Worm (Caenorhabditis elegans) whole organism, mixed stage, embryonic: Measurements from ENCODE around the gene W01B6.6.

Experiments
- mep-1 ChIP-seq: fragments of 150-350 bp; optimal IDR thresholded peaks from 2 replicates; lab custom pipeline; 2017; ENCODE audit warnings: missing biosample characterization, missing genetic modification reagents, missing genetic modification characterization, inconsistent platforms
- nhr-12 ChIP-seq: fragments of 150-350 bp; optimal IDR thresholded peaks from 2 replicates; lab custom pipeline; 2014; ENCODE audit warnings: missing biosample characterization, missing genetic modification characterization
- nhr-237 ChIP-seq: fragments of 150-350 bp; optimal IDR thresholded peaks from 2 replicates; lab custom pipeline; 2014; ENCODE audit warnings: missing biosample characterization, missing genetic modification characterization
- nhr-76 ChIP-seq: sonication (generic microtip); optimal IDR thresholded peaks from 2 replicates; lab custom pipeline; 2017; ENCODE audit warnings: missing biosample characterization, missing genetic modification characterization
- pha-4 ChIP-seq: fragments of 150-350 bp; optimal IDR thresholded peaks from 2 replicates; lab custom pipeline; 2018; ENCODE audit warnings: missing biosample characterization, missing genetic modification reagents, missing genetic modification characterization

DNA sequence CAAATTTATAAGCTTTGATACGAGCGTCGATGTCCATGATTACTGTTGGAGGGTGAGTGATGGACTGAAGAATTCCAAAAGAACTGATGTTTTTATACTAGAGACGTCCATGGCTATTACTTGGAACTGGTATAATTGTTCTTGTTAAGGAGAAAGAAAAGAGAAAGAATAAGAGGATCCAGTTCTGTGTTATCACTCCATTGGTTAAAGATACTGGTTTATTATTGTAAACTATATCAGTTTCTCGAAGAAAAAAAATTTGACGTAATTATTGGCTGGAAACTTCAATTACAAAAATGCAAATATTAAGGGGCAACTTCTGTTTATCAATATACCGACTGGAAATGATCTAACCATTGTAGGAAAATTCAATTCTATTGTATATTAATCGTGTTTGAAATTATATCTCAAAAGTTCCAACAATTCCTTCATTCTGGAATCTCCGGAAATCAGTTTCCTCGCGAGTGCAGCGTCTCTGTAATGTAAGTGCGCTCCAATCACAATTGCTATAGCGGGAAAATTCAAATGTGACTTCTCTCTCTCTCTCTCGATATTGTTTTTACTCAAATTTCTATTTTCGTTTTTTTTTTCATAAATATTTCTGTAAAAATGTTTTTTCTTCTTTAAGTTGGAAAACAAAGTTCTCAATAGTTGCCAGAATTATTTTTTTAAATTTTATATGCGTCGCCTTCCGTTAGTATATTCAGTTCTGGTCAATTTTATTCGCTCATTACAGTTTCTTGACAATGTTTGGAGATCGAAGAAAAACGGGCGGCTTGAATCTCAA, 4.7 kb downstream of the W01B6.6 start, which contains the start of the genes col-2 and ndc-80:
- TF ChIP-seq pha-4 = peak; percentile 44
- no peak for TF ChIP-seq nhr-76 (tag; lab: Kevin White, UChicago)
- TF ChIP-seq mep-1 (tag; lab: Kevin White, UChicago) = no peak
- peak; percentile 65 for TF ChIP-seq nhr-237 (tag; lab: Kevin White, UChicago)
- TF ChIP-seq nhr-12 = no peak
